Worm (Caenorhabditis elegans): ENCODE data around the gene srh-125.
A peak's percentile ranks its signal among the peaks of the same experiment; 100 is the strongest.

srh-125 gene

DNA sequence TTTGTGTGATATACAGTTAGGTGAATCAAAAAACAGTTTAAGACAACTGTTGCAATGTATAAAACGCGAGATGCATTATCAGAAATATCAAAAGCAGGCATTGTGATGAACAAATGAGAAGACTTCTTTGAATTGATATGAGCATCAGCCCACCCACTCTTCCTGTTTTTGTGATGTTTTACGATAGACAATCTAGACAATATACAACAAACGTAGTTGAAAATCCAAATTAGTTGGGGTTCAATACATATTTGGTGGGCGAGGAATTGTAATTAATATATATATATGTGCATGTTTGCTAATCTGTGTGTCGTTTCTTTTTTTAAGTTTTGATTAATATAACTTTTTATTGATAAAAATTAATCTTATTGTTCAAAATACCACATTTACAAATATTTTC lies 3.9 kb downstream of the srh-125 start, which contains the start of gene str-28:
TSS of gene str-28 (minus strand) at position 101 of the 400 bp plus-strand sequence.
- TF ChIP-seq ztf-25 (GFP tag; IDR thresholded peaks at IDR 0.05): no peak
- no peak for TF ChIP-seq aptf-2 (GFP tag; conservative IDR thresholded peaks at IDR 0.05)
- no peak for TF ChIP-seq dpl-1 (GFP tag; optimal IDR thresholded peaks at IDR 0.05)
- no peak for TF ChIP-seq K11D2.4 (GFP tag; IDR thresholded peaks at IDR 0.05)
- TF ChIP-seq dox-1 (GFP tag; IDR thresholded peaks at IDR 0.05): no peak
- TF ChIP-seq nhr-27 (tag; optimal IDR thresholded peaks at IDR 0.05): no peak
- TF ChIP-seq sea-2 (GFP tag; IDR thresholded peaks at IDR 0.05): no peak
- TF ChIP-seq hmg-1.2 (GFP tag; IDR thresholded peaks at IDR 0.05): no peak
- TF ChIP-seq ceh-91 (GFP tag; IDR thresholded peaks at IDR 0.05): no peak
- no peak for TF ChIP-seq ztf-22 (GFP tag; optimal IDR thresholded peaks at IDR 0.05)
- no peak for TF ChIP-seq madf-6 (GFP tag; IDR thresholded peaks at IDR 0.05)

DNA sequence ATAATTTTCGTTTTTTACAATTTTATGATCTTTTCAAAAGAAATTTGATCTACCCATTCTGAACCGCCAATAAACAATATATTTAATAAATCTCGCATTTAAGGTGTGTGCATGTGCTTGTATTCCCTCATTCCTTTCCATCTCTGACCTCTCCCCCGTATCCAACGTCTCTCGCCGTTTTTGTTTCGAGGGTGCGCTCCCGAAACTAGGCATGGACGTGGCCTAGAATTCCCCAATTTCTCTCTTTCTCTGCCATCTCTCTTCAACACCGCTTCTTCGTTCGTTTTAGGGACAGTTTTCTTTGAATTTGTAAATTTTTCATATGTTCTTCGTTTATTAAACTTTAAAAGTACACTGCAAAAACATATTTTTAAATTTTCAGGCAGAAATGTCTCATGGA lies 11.2 kb downstream of the srh-125 start, which contains the start of gene F25E5.1:
TSS of gene F25E5.1 (plus strand) at position 376 of the 400 bp plus-strand sequence.
- TF ChIP-seq ama-1 (optimal IDR thresholded peaks at IDR 0.05) (no peak), ama-1 (GFP tag; optimal IDR thresholded peaks at IDR 0.05) (no peak), lin-54 (GFP tag; optimal IDR thresholded peaks at IDR 0.05) (no peak), F57C9.4 (tag; optimal IDR thresholded peaks at IDR 0.05) (no peak), cebp-1 (GFP tag; IDR thresholded peaks at IDR 0.05) (no peak), cebp-1 (tag; optimal IDR thresholded peaks at IDR 0.05) (no peak), somi-1 (GFP tag; optimal IDR thresholded peaks at IDR 0.05) (no peak), mcd-1 (GFP tag; IDR thresholded peaks at IDR 0.05) (no peak), ceh-27 (GFP tag; optimal IDR thresholded peaks at IDR 0.05) (peak; percentile 65), madf-8 (GFP tag; conservative IDR thresholded peaks at IDR 0.05) (peak; percentile 46), egl-44 (GFP tag; IDR thresholded peaks at IDR 0.05) (no peak), nhr-90 (tag; optimal IDR thresholded peaks at IDR 0.05) (no peak), F57A8.1 (GFP tag; optimal IDR thresholded peaks at IDR 0.05) (no peak), mxl-1 (tag; optimal IDR thresholded peaks at IDR 0.05) (no peak), xnd-1 (tag; optimal IDR thresholded peaks at IDR 0.05) (peak; percentile 15), egl-18 (GFP tag; IDR thresholded peaks at IDR 0.05) (no peak), Y53G8AR.9 (GFP tag; conservative IDR thresholded peaks at IDR 0.05) (no peak), ztf-18 (tag; optimal IDR thresholded peaks at IDR 0.05) (peak; percentile 49), ZK185.1 (tag; optimal IDR thresholded peaks at IDR 0.05; ENCODE audit: poor library complexity, severe bottlenecking) (peak; percentile 50), nhr-80 (tag; optimal IDR thresholded peaks at IDR 0.05) (peak; percentile 60), efl-1 (GFP tag; optimal IDR thresholded peaks at IDR 0.05) (peak; percentile 67), lin-40 (tag; optimal IDR thresholded peaks at IDR 0.05) (no peak), ztf-25 (GFP tag; IDR thresholded peaks at IDR 0.05) (no peak), mes-4 (tag; optimal IDR thresholded peaks at IDR 0.05) (no peak), madf-10 (tag; optimal IDR thresholded peaks at IDR 0.05) (no peak), rcor-1 (GFP tag; IDR thresholded peaks at IDR 0.05) (0 out of 2 replicates have a peak, but pooled peaks have one; percentile 32), snpc-1.3 (tag; optimal IDR thresholded peaks at IDR 0.05; ENCODE audit: insufficient read depth) (no peak), B0035.1 (tag; optimal IDR thresholded peaks at IDR 0.05) (no peak), F23B12.7 (tag; optimal IDR thresholded peaks at IDR 0.05; ENCODE audit: insufficient read depth) (no peak), snpc-4 (GFP tag; optimal IDR thresholded peaks at IDR 0.05) (no peak), snpc-4 (tag; optimal IDR thresholded peaks at IDR 0.05) (peak in 1 of 4 experiments; percentile 43), lsy-27 (tag; optimal IDR thresholded peaks at IDR 0.05; ENCODE audit: borderline replicate concordance, insufficient read depth) (no peak), B0336.3 (GFP tag; IDR thresholded peaks at IDR 0.05) (no peak), Y53F4B.3 (GFP tag; IDR thresholded peaks at IDR 0.05) (no peak), Y56A3A.18 (GFP tag; IDR thresholded peaks at IDR 0.05) (no peak), him-1 (tag; optimal IDR thresholded peaks at IDR 0.05) (no peak), akir-1 (GFP tag; optimal IDR thresholded peaks at IDR 0.05) (no peak), K11D2.4 (GFP tag; IDR thresholded peaks at IDR 0.05) (no peak), ceh-58 (GFP tag; IDR thresholded peaks at IDR 0.05) (no peak)
